Worm (Caenorhabditis elegans) whole organism, young adult: ENCODE data around the gene wago-5.

Experiments
- B0035.1 ChIP-seq: sonication (generic microtip); optimal IDR thresholded peaks from 2 replicates; lab custom pipeline; 2016; ENCODE audit warnings: missing genetic modification characterization, mild to moderate bottlenecking, missing compliant biosample characterization, missing genotype, missing genetic modification reagents
- B0261.1 ChIP-seq: sonication (generic microtip); optimal IDR thresholded peaks from 2 replicates; lab custom pipeline; 2016; ENCODE audit warnings: mild to moderate bottlenecking, missing genetic modification characterization, moderate library complexity, missing compliant biosample characterization
- C06A6.2 ChIP-seq: fragments of 200-800 bp; sonication (Bioruptor generic); conservative IDR thresholded peaks from 2 replicates; pipeline ENCODE4 v1.3.6; 2022; ENCODE audit warnings: missing genetic modification characterization, missing compliant biosample characterization
- C17E4.6 ChIP-seq: fragments of 200-800 bp; sonication (Bioruptor generic); IDR thresholded peaks from 2 replicates; pipeline ENCODE4 v1.3.6; 2022; ENCODE audit warnings: missing genetic modification reagents, missing genetic modification characterization, missing compliant biosample characterization
- K12H6.12 ChIP-seq: fragments of 200-800 bp; sonication (Bioruptor generic); optimal IDR thresholded peaks from 2 replicates; lab custom pipeline; 2018; ENCODE audit warnings: mild to moderate bottlenecking, missing genetic modification characterization, missing compliant biosample characterization
- T07F8.4 ChIP-seq: sonication (generic microtip); optimal IDR thresholded peaks from 2 replicates; lab custom pipeline; 2016; ENCODE audit warnings: mild to moderate bottlenecking, missing genetic modification characterization, moderate library complexity, missing compliant biosample characterization
- Y53G8AR.9 ChIP-seq: fragments of 200-800 bp; sonication (Bioruptor generic); conservative IDR thresholded peaks from 2 replicates; pipeline ENCODE4 v1.3.6; 2022; ENCODE audit warnings: missing genetic modification reagents, missing genetic modification characterization, missing compliant biosample characterization
- Y79H2A.3 ChIP-seq: fragments of 200-800 bp; sonication (Bioruptor generic); conservative IDR thresholded peaks from 2 replicates; pipeline ENCODE4 v1.3.6; 2022; ENCODE audit warnings: missing genetic modification reagents, missing genetic modification characterization, missing compliant biosample characterization
- Y95B8A.8 ChIP-seq: fragments of 200-800 bp; sonication (Bioruptor generic); IDR thresholded peaks from 2 replicates; pipeline ENCODE4 v1.3.6; 2022; ENCODE audit warnings: missing genetic modification reagents, missing genetic modification characterization, missing compliant biosample characterization
- athp-1 ChIP-seq: sonication (generic microtip); optimal IDR thresholded peaks from 2 replicates; lab custom pipeline; 2017; ENCODE audit warnings: mild to moderate bottlenecking, missing genetic modification characterization, missing compliant biosample characterization
- attf-5 ChIP-seq: fragments of 200-800 bp; sonication (Bioruptor generic); optimal IDR thresholded peaks from 2 replicates; lab custom pipeline; 2018; ENCODE audit warnings: mild to moderate bottlenecking, missing genetic modification characterization, missing compliant biosample characterization
- attf-6 ChIP-seq: fragments of 200-800 bp; sonication (Bioruptor generic); IDR thresholded peaks from 2 replicates; pipeline ENCODE4 v1.3.6; 2022; ENCODE audit warnings: missing genetic modification reagents, missing genetic modification characterization, missing compliant biosample characterization
- bed-2 ChIP-seq: fragments of 200-800 bp; sonication (Bioruptor generic); IDR thresholded peaks from 2 replicates; pipeline ENCODE4 v1.3.6; 2022; ENCODE audit warnings: missing genetic modification reagents, missing genetic modification characterization, missing compliant biosample characterization
- ccch-3 ChIP-seq: fragments of 200-800 bp; sonication (Bioruptor generic); optimal IDR thresholded peaks from 2 replicates; lab custom pipeline; 2018; ENCODE audit warnings: mild to moderate bottlenecking, missing genetic modification characterization, missing compliant biosample characterization
- ceh-100 ChIP-seq: fragments of 200-800 bp; sonication (Bioruptor generic); IDR thresholded peaks from 2 replicates; pipeline ENCODE4 v1.3.6; 2022; ENCODE audit warnings: missing genetic modification reagents, missing genetic modification characterization, missing compliant biosample characterization
- ceh-91 ChIP-seq: fragments of 200-800 bp; sonication (Bioruptor generic); IDR thresholded peaks from 2 replicates; pipeline ENCODE4 v1.3.6; 2022; ENCODE audit warnings: missing genetic modification reagents, missing genetic modification characterization, missing compliant biosample characterization
- chd-7 ChIP-seq: sonication (generic microtip); optimal IDR thresholded peaks from 2 replicates; lab custom pipeline; 2016; ENCODE audit warnings: mild to moderate bottlenecking, missing genetic modification characterization, moderate library complexity, missing compliant biosample characterization
- die-1 ChIP-seq: sonication (generic microtip); optimal IDR thresholded peaks from 2 replicates; lab custom pipeline; 2016; ENCODE audit warnings: missing genotype, mild to moderate bottlenecking, missing genetic modification characterization, missing compliant biosample characterization
- egl-44 ChIP-seq: fragments of 200-800 bp; sonication (Bioruptor generic); IDR thresholded peaks from 2 replicates; pipeline ENCODE4 v1.3.6; 2022; ENCODE audit warnings: missing genetic modification reagents, missing genetic modification characterization, missing compliant biosample characterization
- ets-4 ChIP-seq: fragments of 200-800 bp; sonication (Bioruptor generic); optimal IDR thresholded peaks from 2 replicates; lab custom pipeline; 2018; ENCODE audit warnings: mild to moderate bottlenecking, missing genetic modification characterization, missing compliant biosample characterization
- fkh-3 ChIP-seq: sonication (generic microtip); optimal IDR thresholded peaks from 2 replicates; lab custom pipeline; 2016; ENCODE audit warnings: mild to moderate bottlenecking, missing genetic modification characterization, missing compliant biosample characterization
- him-1 ChIP-seq: sonication (generic microtip); optimal IDR thresholded peaks from 2 replicates; lab custom pipeline; 2016; ENCODE audit warnings: missing genotype, missing genetic modification reagents, missing genetic modification characterization, missing compliant biosample characterization
- hlh-12 ChIP-seq: sonication (generic microtip); optimal IDR thresholded peaks from 2 replicates; lab custom pipeline; 2016; ENCODE audit warnings: missing genetic modification characterization, missing compliant biosample characterization
- let-526 ChIP-seq: fragments of 200-800 bp; sonication (Bioruptor generic); IDR thresholded peaks from 2 replicates; pipeline ENCODE4 v1.3.6; 2022; ENCODE audit warnings: missing genetic modification reagents, missing genetic modification characterization, missing compliant biosample characterization
- lin-54 ChIP-seq: fragments of 200-800 bp; sonication (Bioruptor generic); optimal IDR thresholded peaks from 2 replicates; lab custom pipeline; 2018; ENCODE audit warnings: mild to moderate bottlenecking, missing genetic modification characterization, missing compliant biosample characterization
- lir-1 ChIP-seq: fragments of 200-800 bp; sonication (Bioruptor generic); conservative IDR thresholded peaks from 2 replicates; pipeline ENCODE4 v1.3.6; 2022; ENCODE audit warnings: missing genetic modification reagents, missing genetic modification characterization, missing compliant biosample characterization
- lsl-1 ChIP-seq: fragments of 200-800 bp; sonication (Bioruptor generic); optimal IDR thresholded peaks from 2 replicates; lab custom pipeline; 2018; ENCODE audit warnings: mild to moderate bottlenecking, missing genetic modification characterization, moderate library complexity, missing compliant biosample characterization
- mcd-1 ChIP-seq: fragments of 200-800 bp; sonication (Bioruptor generic); IDR thresholded peaks from 2 replicates; pipeline ENCODE4 v1.3.6; 2022; ENCODE audit warnings: missing genetic modification reagents, missing genetic modification characterization, missing compliant biosample characterization
- mxl-1 ChIP-seq: sonication (generic microtip); optimal IDR thresholded peaks from 2 replicates; lab custom pipeline; 2016; ENCODE audit warnings: missing genetic modification characterization, missing compliant biosample characterization
- nfya-2 ChIP-seq: fragments of 200-800 bp; sonication (Bioruptor generic); IDR thresholded peaks from 2 replicates; pipeline ENCODE4 v1.3.6; 2022; ENCODE audit warnings: missing genetic modification reagents, missing genetic modification characterization, missing compliant biosample characterization
- nfyb-1 ChIP-seq: fragments of 200-800 bp; sonication (Bioruptor generic); IDR thresholded peaks from 2 replicates; pipeline ENCODE4 v1.3.6; 2022; ENCODE audit warnings: missing genetic modification reagents, missing genetic modification characterization, missing compliant biosample characterization
- nhr-27 ChIP-seq: fragments of 200-800 bp; sonication (Bioruptor generic); optimal IDR thresholded peaks from 2 replicates; lab custom pipeline; 2018; ENCODE audit warnings: mild to moderate bottlenecking, missing genetic modification characterization, moderate library complexity, missing compliant biosample characterization
- nhr-90 ChIP-seq: sonication (generic microtip); optimal IDR thresholded peaks from 2 replicates; lab custom pipeline; 2016; ENCODE audit warnings: missing genotype, mild to moderate bottlenecking, missing genetic modification characterization, missing compliant biosample characterization
- pbrm-1 ChIP-seq: fragments of 200-800 bp; sonication (Bioruptor generic); IDR thresholded peaks from 2 replicates; pipeline ENCODE4 v1.3.6; 2022; ENCODE audit warnings: missing genetic modification reagents, missing genetic modification characterization, missing compliant biosample characterization
- rcor-1 ChIP-seq: fragments of 200-800 bp; sonication (Bioruptor generic); IDR thresholded peaks from 2 replicates; pipeline ENCODE4 v1.3.6; 2022; ENCODE audit warnings: missing genetic modification reagents, missing genetic modification characterization, missing compliant biosample characterization
- sea-2 ChIP-seq: fragments of 200-800 bp; sonication (Bioruptor generic); IDR thresholded peaks from 2 replicates; pipeline ENCODE4 v1.3.6; 2022; ENCODE audit warnings: missing genetic modification characterization, missing compliant biosample characterization
- snpc-1.3 ChIP-seq: sonication (generic microtip); optimal IDR thresholded peaks from 2 replicates; lab custom pipeline; 2017; ENCODE audit warnings: missing genetic modification characterization, mild to moderate bottlenecking, missing compliant biosample characterization, antibody characterized with exemption, moderate library complexity, missing genotype, missing genetic modification reagents; ENCODE audit not compliant: insufficient read depth
- snpc-3.4 ChIP-seq: sonication (generic microtip); optimal IDR thresholded peaks from 2 replicates; lab custom pipeline; 2017; ENCODE audit warnings: missing genetic modification characterization, mild to moderate bottlenecking, missing compliant biosample characterization, antibody characterized with exemption, moderate library complexity, missing genotype, missing genetic modification reagents
- snpc-4 ChIP-seq, 5 experiments: fragments of 150-350 bp in 1 of 5; sonication (generic microtip) in 4 of 5; optimal IDR thresholded peaks; 2 replicates each; lab custom pipeline; 2014 to 2018; ENCODE audit warnings: missing genetic modification characterization in 5 of 5, missing biosample characterization in 3 of 5, antibody characterized with exemption in 2 of 5, mild to moderate bottlenecking in 2 of 5, missing compliant biosample characterization in 2 of 5, missing genotype in 2 of 5, moderate library complexity in 2 of 5, missing genetic modification reagents in 1 of 5
- tbp1 ChIP-seq: fragments of 200-800 bp; sonication (Bioruptor generic); optimal IDR thresholded peaks from 2 replicates; lab custom pipeline; 2018; ENCODE audit warnings: mild to moderate bottlenecking, missing genetic modification characterization, missing compliant biosample characterization
- tlf-1 ChIP-seq: fragments of 200-800 bp; sonication (Bioruptor generic); optimal IDR thresholded peaks from 2 replicates; lab custom pipeline; 2018; ENCODE audit warnings: mild to moderate bottlenecking, missing genetic modification characterization, missing compliant biosample characterization
- zim-3 ChIP-seq: sonication (generic microtip); optimal IDR thresholded peaks from 2 replicates; lab custom pipeline; 2017; ENCODE audit warnings: mild to moderate bottlenecking, missing genetic modification characterization, moderate library complexity, missing compliant biosample characterization
- ztf-28 ChIP-seq: fragments of 200-800 bp; sonication (Bioruptor generic); IDR thresholded peaks from 2 replicates; pipeline ENCODE4 v1.3.6; 2022; ENCODE audit warnings: missing genetic modification reagents, missing genetic modification characterization, missing compliant biosample characterization

Gene wago-5

ce11 chrII:5772547-5773142 is 42.6 kb downstream of the wago-5 start (continued):
- TF ChIP-seq ceh-100 (GFP tag; lab: Robert Waterston, UW) (0 out of 2 replicates have a peak, but pooled peaks have one; percentile 27), nfyb-1 (GFP tag; lab: Robert Waterston, UW) (peak; percentile 83), rcor-1 (GFP tag; lab: Robert Waterston, UW) (peak; percentile 64), hlh-12 (tag; lab: Kevin White, UChicago) (no peak), pbrm-1 (GFP tag; lab: Robert Waterston, UW) (0 out of 2 replicates have a peak, but pooled peaks have one; percentile 40), tbp1 (GFP tag; lab: Kevin White, UChicago) (peak; percentile 95), egl-44 (GFP tag; lab: Robert Waterston, UW) (0 out of 2 replicates have a peak, but pooled peaks have one; percentile 40), mcd-1 (GFP tag; lab: Robert Waterston, UW) (peak; percentile 38; the same call in 1 of the 2 replicates), snpc-3.4 (tag; lab: Kevin White, UChicago) (no peak), lsl-1 (no peak), attf-6 (GFP tag; lab: Robert Waterston, UW) (peak; percentile 24; the same call in 1 of the 2 replicates), athp-1 (tag; lab: Kevin White, UChicago) (no peak), attf-5 (GFP tag; lab: Kevin White, UChicago) (peak; percentile 35), snpc-1.3 (peak; percentile 20), fkh-3 (tag; lab: Kevin White, UChicago) (peak; percentile 10), lin-54 (GFP tag; lab: Kevin White, UChicago) (no peak), mxl-1 (tag; lab: Kevin White, UChicago) (peak; percentile 30), ceh-91 (no peak), sea-2 (GFP tag; lab: Robert Waterston, UW) (no peak), die-1 (tag; lab: Kevin White, UChicago) (peak; percentile 66), T07F8.4 (tag; lab: Kevin White, UChicago) (peak; percentile 37), Y53G8AR.9 (0 out of 2 replicates have a peak, but pooled peaks have one; percentile 57), nhr-90 (tag; lab: Kevin White, UChicago) (peak; percentile 58), C17E4.6 (GFP tag; lab: Robert Waterston, UW) (no peak), ztf-28 (0 out of 2 replicates have a peak, but pooled peaks have one; percentile 50), Y79H2A.3 (peak; percentile 47; the same call in 1 of the 2 replicates), nfya-2 (no peak), him-1 (tag; lab: Kevin White, UChicago) (peak; percentile 80), zim-3 (tag; lab: Kevin White, UChicago) (peak; percentile 54), let-526 (peak; percentile 68; the same call in 1 of the 2 replicates), K12H6.12 (tag; lab: Kevin White, UChicago) (peak; percentile 13), bed-2 (GFP tag; lab: Robert Waterston, UW) (no peak), tlf-1 (peak; percentile 7)

DNA sequence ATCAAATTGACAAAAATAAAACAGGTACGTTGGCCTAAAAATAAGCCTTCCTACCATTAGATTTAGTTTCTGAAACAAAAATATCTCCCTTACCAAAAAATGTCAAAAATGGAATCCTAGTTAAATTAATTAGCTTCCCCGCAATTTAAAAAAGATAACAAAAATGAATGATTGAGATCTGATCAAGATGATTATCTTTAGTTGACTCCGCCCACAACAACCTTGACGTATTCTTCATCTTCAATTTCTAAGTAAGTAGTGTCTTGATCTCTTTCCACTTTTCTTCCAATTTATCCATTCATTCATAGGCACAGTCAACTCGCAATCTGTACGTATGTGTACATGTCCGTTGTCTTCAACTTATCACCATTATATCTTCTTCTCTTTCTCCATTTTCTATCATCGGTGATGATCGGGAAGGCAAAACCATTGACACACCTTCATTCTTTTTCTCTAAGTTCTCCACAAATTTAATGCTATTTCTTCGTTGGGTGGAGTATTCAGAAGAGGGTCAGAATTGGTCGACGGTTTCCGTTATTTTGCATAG is 46.9 kb downstream of the wago-5 start:
- no peak for TF ChIP-seq Y95B8A.8 (GFP tag; lab: Robert Waterston, UW)
- no peak for TF ChIP-seq snpc-4 (GFP tag; optimal IDR thresholded peaks at IDR 0.05; lab: Kevin White, UChicago)
- TF ChIP-seq snpc-4 (tag; optimal IDR thresholded peaks at IDR 0.05; lab: Kevin White, UChicago) = no peak
- TF ChIP-seq ccch-3 (GFP tag; lab: Kevin White, UChicago) = no peak
- TF ChIP-seq B0035.1 (tag; lab: Kevin White, UChicago) = no peak
- TF ChIP-seq nhr-27 (tag; lab: Kevin White, UChicago) = no peak
- TF ChIP-seq C06A6.2 (GFP tag; lab: Robert Waterston, UW) = no peak
- TF ChIP-seq B0261.1 = no peak
- no peak for TF ChIP-seq K12H6.12 (tag; lab: Kevin White, UChicago)
- no peak for TF ChIP-seq ets-4 (GFP tag; lab: Kevin White, UChicago)
- no peak for TF ChIP-seq snpc-1.3
- TF ChIP-seq lir-1 = no peak
- no peak for TF ChIP-seq chd-7 (tag; lab: Kevin White, UChicago)
